Worm (Caenorhabditis elegans) whole organism, L3 larva: ENCODE measurements around the gene myrf-1.

ENCODE experiments used
- R02D3.7 ChIP-seq: fragments of 150-350 bp; optimal IDR thresholded peaks from 2 replicates; lab custom pipeline; 2014; ENCODE audit warnings: missing biosample characterization, missing genetic modification characterization
- ZK546.5 ChIP-seq: sonication (generic microtip); optimal IDR thresholded peaks from 2 replicates; lab custom pipeline; 2017; ENCODE audit warnings: missing biosample characterization, missing genetic modification characterization
- aly-2 ChIP-seq: fragments of 150-350 bp; optimal IDR thresholded peaks from 2 replicates; lab custom pipeline; 2014; ENCODE audit warnings: missing biosample characterization, missing genetic modification characterization
- ama-1 ChIP-seq: fragments of 150-350 bp; optimal IDR thresholded peaks from 2 replicates; lab custom pipeline; 2018
- ceh-16 ChIP-seq: sonication (generic microtip); optimal IDR thresholded peaks from 2 replicates; lab custom pipeline; 2017; ENCODE audit warnings: missing biosample characterization, missing genetic modification characterization
- ceh-28 ChIP-seq: fragments of 150-350 bp; optimal IDR thresholded peaks from 2 replicates; lab custom pipeline; 2014; ENCODE audit warnings: missing biosample characterization, missing genetic modification reagents, missing genetic modification characterization
- ceh-82 ChIP-seq: fragments of 150-350 bp; optimal IDR thresholded peaks from 2 replicates; lab custom pipeline; 2014; ENCODE audit warnings: missing biosample characterization, missing genetic modification characterization
- ceh-9 ChIP-seq: sonication (generic microtip); optimal IDR thresholded peaks from 2 replicates; lab custom pipeline; 2018; ENCODE audit warnings: missing biosample characterization, missing genetic modification characterization
- daf-12 ChIP-seq: fragments of 150-350 bp; optimal IDR thresholded peaks from 2 replicates; lab custom pipeline; 2014; ENCODE audit warnings: missing biosample characterization, missing genetic modification reagents, missing genetic modification characterization
- egl-27 ChIP-seq: sonication (generic microtip); optimal IDR thresholded peaks from 4 replicates; lab custom pipeline; 2017; ENCODE audit warnings: missing biosample characterization, missing genetic modification reagents, missing genetic modification characterization
- egl-5 ChIP-seq: fragments of 150-350 bp; optimal IDR thresholded peaks from 2 replicates; lab custom pipeline; 2017; ENCODE audit warnings: missing biosample characterization, missing genetic modification reagents, missing genetic modification characterization, inconsistent platforms
- elt-1 ChIP-seq: fragments of 150-350 bp; optimal IDR thresholded peaks from 2 replicates; lab custom pipeline; 2014; ENCODE audit warnings: missing biosample characterization, missing genetic modification characterization
- elt-2 ChIP-seq: sonication (generic microtip); optimal IDR thresholded peaks from 2 replicates; lab custom pipeline; 2016; ENCODE audit warnings: missing genetic modification reagents, mild to moderate bottlenecking, missing genetic modification characterization, missing compliant biosample characterization
- elt-3 ChIP-seq, 3 experiments: fragments of 150-350 bp in 1 of 3; sonication (generic microtip) in 2 of 3; optimal IDR thresholded peaks; 2 replicates in 2 of 3; 4 replicates in 1 of 3; lab custom pipeline; 2014 to 2017; ENCODE audit warnings: missing biosample characterization in 3 of 3, missing genetic modification characterization in 3 of 3
- eor-1 ChIP-seq, 2 experiments: fragments of 150-350 bp; optimal IDR thresholded peaks; 2 replicates each; lab custom pipeline; 2014 to 2018; ENCODE audit warnings: missing biosample characterization in 2 of 2, missing genetic modification characterization in 2 of 2
- fkh-10 ChIP-seq: sonication (generic microtip); optimal IDR thresholded peaks from 2 replicates; lab custom pipeline; 2017; ENCODE audit warnings: missing biosample characterization, missing genetic modification reagents, missing genetic modification characterization
- fkh-2 ChIP-seq: fragments of 150-350 bp; optimal IDR thresholded peaks from 2 replicates; lab custom pipeline; 2014; ENCODE audit warnings: missing biosample characterization, missing genetic modification reagents, missing genetic modification characterization
- fos-1 ChIP-seq: fragments of 150-350 bp; optimal IDR thresholded peaks from 2 replicates; lab custom pipeline; 2014; ENCODE audit warnings: missing biosample characterization, missing genetic modification characterization
- hmg-11 ChIP-seq: sonication (generic microtip); optimal IDR thresholded peaks from 2 replicates; lab custom pipeline; 2016; ENCODE audit warnings: missing genetic modification characterization, missing compliant biosample characterization
- jun-1 ChIP-seq: fragments of 150-350 bp; optimal IDR thresholded peaks from 2 replicates; lab custom pipeline; 2014; ENCODE audit warnings: missing biosample characterization, missing genetic modification reagents, missing genetic modification characterization
- lin-15B ChIP-seq: fragments of 150-350 bp; optimal IDR thresholded peaks from 2 replicates; lab custom pipeline; 2014; ENCODE audit warnings: missing biosample characterization, missing genetic modification characterization
- lin-39 ChIP-seq: fragments of 150-350 bp; optimal IDR thresholded peaks from 2 replicates; lab custom pipeline; 2018; ENCODE audit warnings: missing biosample characterization, missing genetic modification reagents, missing genetic modification characterization
- lsy-12 ChIP-seq: sonication (generic microtip); optimal IDR thresholded peaks from 2 replicates; lab custom pipeline; 2016; ENCODE audit warnings: mild to moderate bottlenecking, missing genetic modification characterization, missing compliant biosample characterization
- mdl-1 ChIP-seq: fragments of 150-350 bp; optimal IDR thresholded peaks from 2 replicates; lab custom pipeline; 2014; ENCODE audit warnings: missing biosample characterization, missing genetic modification characterization
- mml-1 ChIP-seq: fragments of 150-350 bp; sonication (generic microtip); optimal IDR thresholded peaks from 3 replicates; lab custom pipeline; 2014; ENCODE audit warnings: missing biosample characterization, missing genetic modification characterization
- nfya-1 ChIP-seq: sonication (generic microtip); optimal IDR thresholded peaks from 2 replicates; lab custom pipeline; 2017; ENCODE audit warnings: missing genetic modification characterization, mild to moderate bottlenecking, missing compliant biosample characterization, antibody characterized with exemption, moderate library complexity; ENCODE audit not compliant: insufficient read depth
- nhr-11 ChIP-seq: fragments of 150-350 bp; optimal IDR thresholded peaks from 2 replicates; lab custom pipeline; 2014; ENCODE audit warnings: missing biosample characterization, missing genetic modification characterization
- nhr-12 ChIP-seq: fragments of 150-350 bp; optimal IDR thresholded peaks from 2 replicates; lab custom pipeline; 2014; ENCODE audit warnings: missing biosample characterization, missing genetic modification characterization
- nhr-23 ChIP-seq: fragments of 150-350 bp; optimal IDR thresholded peaks from 2 replicates; lab custom pipeline; 2014; ENCODE audit warnings: missing biosample characterization, missing genetic modification reagents, missing genetic modification characterization
- nhr-237 ChIP-seq: fragments of 150-350 bp; optimal IDR thresholded peaks from 2 replicates; lab custom pipeline; 2014; ENCODE audit warnings: missing biosample characterization, missing genetic modification characterization
- nhr-25 ChIP-seq: sonication (generic microtip); optimal IDR thresholded peaks from 2 replicates; lab custom pipeline; 2017; ENCODE audit warnings: missing biosample characterization, missing genetic modification characterization
- nhr-28 ChIP-seq: fragments of 150-350 bp; optimal IDR thresholded peaks from 2 replicates; lab custom pipeline; 2014; ENCODE audit warnings: missing biosample characterization, missing genetic modification characterization
- nhr-43 ChIP-seq: sonication (generic microtip); optimal IDR thresholded peaks from 2 replicates; lab custom pipeline; 2016; ENCODE audit warnings: mild to moderate bottlenecking, missing genetic modification characterization, missing compliant biosample characterization; ENCODE audit not compliant: poor library complexity, severe bottlenecking
- nhr-67 ChIP-seq: fragments of 150-350 bp; optimal IDR thresholded peaks from 2 replicates; lab custom pipeline; 2014; ENCODE audit warnings: missing biosample characterization, missing genetic modification characterization
- nhr-76 ChIP-seq: fragments of 150-350 bp; sonication (generic microtip); optimal IDR thresholded peaks from 5 replicates; lab custom pipeline; 2014; ENCODE audit warnings: missing biosample characterization, missing genetic modification characterization
- nhr-77 ChIP-seq: fragments of 150-350 bp; optimal IDR thresholded peaks from 2 replicates; lab custom pipeline; 2014; ENCODE audit warnings: missing biosample characterization, missing genetic modification characterization
- pha-4 ChIP-seq: fragments of 150-350 bp; optimal IDR thresholded peaks from 2 replicates; lab custom pipeline; 2014; ENCODE audit warnings: missing biosample characterization, missing genetic modification reagents, missing genetic modification characterization
- pqm-1 ChIP-seq: fragments of 150-350 bp; optimal IDR thresholded peaks from 2 replicates; lab custom pipeline; 2017; ENCODE audit warnings: missing biosample characterization, missing genetic modification characterization, inconsistent platforms
- sea-2 ChIP-seq: fragments of 150-350 bp; sonication (generic microtip); optimal IDR thresholded peaks from 4 replicates; lab custom pipeline; 2014; ENCODE audit warnings: missing biosample characterization, missing genetic modification reagents, missing genetic modification characterization
- skn-1 ChIP-seq: fragments of 150-350 bp; optimal IDR thresholded peaks from 2 replicates; lab custom pipeline; 2014; ENCODE audit warnings: missing biosample characterization, missing genetic modification characterization
- snpc-4 ChIP-seq: fragments of 150-350 bp; optimal IDR thresholded peaks from 2 replicates; lab custom pipeline; 2014; ENCODE audit warnings: missing biosample characterization, missing genetic modification characterization
- tbx-2 ChIP-seq: sonication (generic microtip); optimal IDR thresholded peaks from 2 replicates; lab custom pipeline; 2016; ENCODE audit warnings: mild to moderate bottlenecking, missing genetic modification characterization, missing compliant biosample characterization
- unc-39 ChIP-seq: sonication (generic microtip); optimal IDR thresholded peaks from 4 replicates; lab custom pipeline; 2017; ENCODE audit warnings: missing biosample characterization, missing genetic modification characterization
- unc-62 ChIP-seq: fragments of 150-350 bp; sonication (generic microtip); optimal IDR thresholded peaks from 4 replicates; lab custom pipeline; 2014; ENCODE audit warnings: missing biosample characterization, missing genetic modification reagents, missing genetic modification characterization
- zag-1 ChIP-seq: fragments of 150-350 bp; optimal IDR thresholded peaks from 2 replicates; lab custom pipeline; 2014; ENCODE audit warnings: missing biosample characterization, missing genetic modification characterization
- ztf-11 ChIP-seq: fragments of 150-350 bp; optimal IDR thresholded peaks from 2 replicates; lab custom pipeline; 2014; ENCODE audit warnings: missing biosample characterization, missing genetic modification characterization
- ztf-4 ChIP-seq: fragments of 150-350 bp; optimal IDR thresholded peaks from 2 replicates; lab custom pipeline; 2014; ENCODE audit warnings: missing biosample characterization, missing genetic modification characterization

myrf-1 gene

DNA sequence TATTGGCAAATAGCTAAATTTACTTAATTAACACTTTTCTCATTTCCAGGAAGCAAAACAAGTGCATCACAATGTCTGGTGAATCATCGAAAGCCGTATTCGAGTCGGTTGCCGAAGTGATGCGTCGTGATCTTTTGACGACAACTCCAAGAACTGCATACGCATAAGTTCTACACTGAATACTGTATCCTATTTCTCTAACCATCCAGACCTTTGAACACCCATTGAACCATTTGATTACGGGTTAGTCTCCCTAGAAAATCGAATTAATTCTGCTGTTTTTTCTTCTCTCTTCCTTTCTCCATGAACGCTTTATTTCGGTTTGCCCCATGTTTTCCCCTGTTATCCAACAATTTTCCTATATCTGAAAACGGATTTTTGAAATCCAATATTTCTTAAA is 52.6 kb downstream of the myrf-1 start, which contains the start of gene lin-56:
Gene lin-56 (plus strand): TSS at position 301 of the 400 bp plus-strand sequence.
- no peak for TF ChIP-seq ztf-4 (tag; lab: Kevin White, UChicago)
- TF ChIP-seq nhr-28 (tag; lab: Kevin White, UChicago), result no peak
- no peak for TF ChIP-seq nhr-76 (tag; lab: Kevin White, UChicago)
- no peak for TF ChIP-seq lin-15B (tag; lab: Kevin White, UChicago)
- no peak for TF ChIP-seq snpc-4 (tag; lab: Kevin White, UChicago)
- TF ChIP-seq unc-62 (GFP tag; lab: Kevin White, UChicago), result no peak
- no peak for TF ChIP-seq nhr-23 (tag; lab: Kevin White, UChicago)
- no peak for TF ChIP-seq unc-39 (tag; lab: Kevin White, UChicago)
- no peak for TF ChIP-seq ceh-9 (tag; lab: Kevin White, UChicago)
- TF ChIP-seq pha-4 (tag; lab: Kevin White, UChicago), result no peak
- no peak for TF ChIP-seq ama-1 (lab: Kevin White, UChicago)

DNA sequence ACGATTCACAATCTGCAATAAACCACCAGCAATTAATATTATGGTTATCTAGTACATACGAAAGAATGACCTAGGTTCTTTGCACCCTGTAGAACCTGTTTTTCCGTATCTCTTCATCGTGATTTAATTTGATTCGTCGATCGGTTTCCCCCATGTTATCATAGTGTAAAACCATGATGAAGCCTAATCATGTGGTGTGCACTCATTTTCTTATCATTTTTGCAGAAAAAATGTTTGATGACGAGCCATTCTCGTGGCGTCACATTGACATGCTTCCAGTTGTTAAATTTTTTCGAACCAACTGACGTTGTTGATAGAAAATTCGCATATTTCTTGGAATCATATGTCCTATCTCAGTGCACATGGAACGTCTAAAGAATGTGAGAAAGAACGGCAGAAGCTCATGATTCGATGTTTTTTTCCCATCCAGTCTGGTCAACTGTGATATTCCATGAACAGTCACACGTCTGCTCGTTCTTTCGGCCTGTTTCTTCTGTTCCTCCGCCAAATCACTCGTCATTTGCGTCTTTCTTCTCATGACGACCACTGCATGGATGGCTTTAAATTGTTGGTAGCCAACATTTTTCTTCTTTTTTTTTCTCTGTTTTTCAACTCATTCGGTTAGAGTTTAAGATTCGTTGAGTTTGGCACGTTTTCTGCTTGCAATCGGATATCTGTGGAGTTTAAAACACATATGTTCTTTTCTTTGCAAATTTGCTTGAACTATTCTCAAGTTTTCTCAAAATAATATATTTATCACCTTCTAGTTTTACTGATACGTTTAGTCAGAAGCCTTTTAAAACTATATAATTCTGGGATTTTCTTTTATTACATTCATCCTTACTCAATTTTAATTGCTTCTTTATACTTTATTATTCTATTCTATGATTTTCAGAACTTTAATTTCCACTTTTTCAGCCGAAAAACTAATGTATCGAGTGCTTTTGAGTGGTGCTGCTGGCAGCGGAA is 54.7 kb downstream of the myrf-1 start, which contains the start of gene ZK673.2:
Gene ZK673.2 (plus strand): TSS at position 919 of the 969 bp plus-strand sequence.
- TF ChIP-seq skn-1 (no peak), nhr-12 (tag; lab: Kevin White, UChicago) (no peak), fos-1 (no peak), lin-15B (tag; lab: Kevin White, UChicago) (no peak), sea-2 (GFP tag; lab: Kevin White, UChicago) (no peak), mml-1 (tag; lab: Kevin White, UChicago) (no peak), snpc-4 (tag; lab: Kevin White, UChicago) (no peak), jun-1 (tag; lab: Kevin White, UChicago) (peak; percentile 29), nhr-77 (no peak), nhr-76 (tag; lab: Kevin White, UChicago) (no peak), nhr-25 (tag; lab: Kevin White, UChicago) (peak; percentile 75), nhr-28 (tag; lab: Kevin White, UChicago) (no peak), unc-62 (GFP tag; lab: Kevin White, UChicago) (no peak), ZK546.5 (no peak), pha-4 (tag; lab: Kevin White, UChicago) (peak; percentile 40), aly-2 (tag; lab: Kevin White, UChicago) (no peak), R02D3.7 (tag; lab: Kevin White, UChicago) (no peak), nhr-67 (tag; lab: Kevin White, UChicago) (no peak), fkh-2 (tag; lab: Kevin White, UChicago) (no peak), nhr-23 (tag; lab: Kevin White, UChicago) (peak; percentile 54), pqm-1 (tag; lab: Kevin White, UChicago) (peak; percentile 95), elt-1 (tag; lab: Kevin White, UChicago) (peak; percentile 27), tbx-2 (tag; lab: Kevin White, UChicago) (no peak), ceh-28 (tag; lab: Kevin White, UChicago) (no peak), nhr-237 (tag; lab: Kevin White, UChicago) (no peak), mdl-1 (tag; lab: Kevin White, UChicago) (peak; percentile 39), elt-3 (tag; optimal IDR thresholded peaks at IDR 0.05; lab: Kevin White, UChicago) (peak; percentile 19 to 56 (median 50)), nfya-1 (tag; lab: Kevin White, UChicago) (peak; percentile 28), ceh-82 (tag; lab: Kevin White, UChicago) (no peak), lsy-12 (tag; lab: Kevin White, UChicago) (peak; percentile 18), zag-1 (tag; lab: Kevin White, UChicago) (no peak), egl-27 (no peak), daf-12 (tag; lab: Kevin White, UChicago) (no peak), lin-39 (tag; lab: Kevin White, UChicago) (no peak), ceh-9 (tag; lab: Kevin White, UChicago) (no peak), ztf-11 (tag; lab: Kevin White, UChicago) (no peak), eor-1 (tag; optimal IDR thresholded peaks at IDR 0.05; lab: Kevin White, UChicago) (no peak), fkh-10 (GFP tag; lab: Kevin White, UChicago) (no peak), hmg-11 (tag; lab: Kevin White, UChicago) (no peak), egl-5 (tag; lab: Kevin White, UChicago) (no peak), unc-39 (tag; lab: Kevin White, UChicago) (no peak), ztf-4 (tag; lab: Kevin White, UChicago) (no peak), ama-1 (lab: Kevin White, UChicago) (peak; percentile 91), ceh-16 (tag; lab: Kevin White, UChicago) (no peak), elt-2 (peak; percentile 95), nhr-11 (tag; lab: Kevin White, UChicago) (peak; percentile 10), nhr-43 (tag; lab: Kevin White, UChicago) (peak; percentile 71)
